Fruit fly (Drosophila melanogaster): Measurements from ENCODE around the gene CG7264.
A peak's percentile ranks its signal among the peaks of the same experiment; 100 is the strongest.

The CG7264 gene

dm6 chr3L:11862266-11862665 is 33.4 kb downstream of the CG7264 start:
- no peak for TF ChIP-seq ss (GFP tag; optimal IDR thresholded peaks at IDR 0.05)

dm6 chr3L:11863587-11863986 is 34.8 kb downstream of the CG7264 start:
- no peak for TF ChIP-seq CG6792 (GFP tag; optimal IDR thresholded peaks at IDR 0.05)
- peak; percentile 34 for TF ChIP-seq Ets96B (tag; optimal IDR thresholded peaks at IDR 0.05)
- peak; percentile 16 for TF ChIP-seq CG10631 (GFP tag; optimal IDR thresholded peaks at IDR 0.05)
- TF ChIP-seq eg (GFP tag; IDR thresholded peaks at IDR 0.05): no peak
- TF ChIP-seq CG6276 (GFP tag; optimal IDR thresholded peaks at IDR 0.05): no peak
- TF ChIP-seq salr (GFP tag; optimal IDR thresholded peaks at IDR 0.05): no peak
- no peak for TF ChIP-seq Met (GFP tag; optimal IDR thresholded peaks at IDR 0.05)
- TF ChIP-seq spab (GFP tag; optimal IDR thresholded peaks at IDR 0.05): no peak
- no peak for TF ChIP-seq fd59A (GFP tag; optimal IDR thresholded peaks at IDR 0.05)
- peak in 1 of 2 experiments; percentile 36 for TF ChIP-seq ss (GFP tag; optimal IDR thresholded peaks at IDR 0.05)
- TF ChIP-seq svp (GFP tag): peak; percentile 43
- peak; percentile 13 for TF ChIP-seq CG6808 (GFP tag; optimal IDR thresholded peaks at IDR 0.05)
- TF ChIP-seq dsx (GFP tag; optimal IDR thresholded peaks at IDR 0.05; ENCODE audit: poor library complexity, severe bottlenecking): peak; percentile 8
- peak; percentile 11 for TF ChIP-seq CG32006 (GFP tag; optimal IDR thresholded peaks at IDR 0.05)
- no peak for TF ChIP-seq CG6854 (GFP tag; optimal IDR thresholded peaks at IDR 0.05)
- peak; percentile 46 for TF ChIP-seq Eip78C (GFP tag)

dm6 chr3L:11869328-11869727 is 40.5 kb downstream of the CG7264 start:
- TF ChIP-seq Met (GFP tag; optimal IDR thresholded peaks at IDR 0.05) (peak; percentile 14), CG6854 (GFP tag; optimal IDR thresholded peaks at IDR 0.05) (no peak), net (GFP tag; optimal IDR thresholded peaks at IDR 0.05) (no peak), CG6163 (GFP tag; IDR thresholded peaks at IDR 0.05) (no peak), svp (GFP tag) (peak; percentile 46), esn (GFP tag; optimal IDR thresholded peaks at IDR 0.05) (peak; percentile 1), Eip78C (GFP tag) (peak; percentile 60), Blimp-1 (GFP tag; optimal IDR thresholded peaks at IDR 0.05) (no peak)

- TF ChIP-seq CG6276 (GFP tag; optimal IDR thresholded peaks at IDR 0.05) (no peak), Hr39 (GFP tag; optimal IDR thresholded peaks at IDR 0.05) (no peak), fd85E (GFP tag; optimal IDR thresholded peaks at IDR 0.05) (no peak), Ets21C (GFP tag; optimal IDR thresholded peaks at IDR 0.05) (no peak), ss (GFP tag; optimal IDR thresholded peaks at IDR 0.05) (no peak), CG34406 (GFP tag; optimal IDR thresholded peaks at IDR 0.05) (no peak), Eip75B (GFP tag; optimal IDR thresholded peaks at IDR 0.05) (no peak), CG11762 (GFP tag; optimal IDR thresholded peaks at IDR 0.05; ENCODE audit: insufficient read depth) (no peak), CG3032 (tag; optimal IDR thresholded peaks at IDR 0.05) (no peak), CG15336 (GFP tag; IDR thresholded peaks at IDR 0.05) (no peak), acj6 (GFP tag; optimal IDR thresholded peaks at IDR 0.05) (no peak), CG32006 (GFP tag; optimal IDR thresholded peaks at IDR 0.05) (no peak), CG9139 (GFP tag; optimal IDR thresholded peaks at IDR 0.05) (no peak), CG11294 (GFP tag; IDR thresholded peaks at IDR 0.05) (no peak), CG10631 (GFP tag; optimal IDR thresholded peaks at IDR 0.05) (no peak), CG1621 (tag; optimal IDR thresholded peaks at IDR 0.05) (no peak)
These were observed 42.4 kb downstream of the CG7264 start, which contains the start of gene CG5906 for dm6 chr3L:11871205-11871604. Gene CG5906, minus strand, starts transcription at chr3L:11871305.

- no peak for TF ChIP-seq CG11902 (GFP tag; optimal IDR thresholded peaks at IDR 0.05)
- peak; percentile 17 for TF ChIP-seq pdm3 (GFP tag; optimal IDR thresholded peaks at IDR 0.05)
- TF ChIP-seq esn (GFP tag; optimal IDR thresholded peaks at IDR 0.05): no peak
- TF ChIP-seq topi (GFP tag; optimal IDR thresholded peaks at IDR 0.05): peak; percentile 8
- no peak for TF ChIP-seq dac (GFP tag; optimal IDR thresholded peaks at IDR 0.05)
- peak; percentile 12 for TF ChIP-seq OdsH (GFP tag; optimal IDR thresholded peaks at IDR 0.05)
- peak in 1 of 2 experiments; percentile 13 for TF ChIP-seq ss (GFP tag; optimal IDR thresholded peaks at IDR 0.05)
- peak; percentile 17 for TF ChIP-seq Smox (GFP tag; optimal IDR thresholded peaks at IDR 0.05)
- peak; percentile 7 for TF ChIP-seq CG3032 (tag; optimal IDR thresholded peaks at IDR 0.05)
- TF ChIP-seq CG16779 (tag; optimal IDR thresholded peaks at IDR 0.05): no peak
- TF ChIP-seq svp (GFP tag): peak; percentile 61
- TF ChIP-seq Sox15 (GFP tag; optimal IDR thresholded peaks at IDR 0.05): no peak
- TF ChIP-seq salr (GFP tag; optimal IDR thresholded peaks at IDR 0.05): peak in 1 of 2 experiments; percentile 13
- peak; percentile 15 for TF ChIP-seq cyc (GFP tag; optimal IDR thresholded peaks at IDR 0.05)
- TF ChIP-seq achi (GFP tag; optimal IDR thresholded peaks at IDR 0.05): peak; percentile 16
- 0 out of 3 replicates have a peak, but pooled peaks have one; percentile 32 for TF ChIP-seq eg (GFP tag; IDR thresholded peaks at IDR 0.05)
- no peak for TF ChIP-seq CG10631 (GFP tag; optimal IDR thresholded peaks at IDR 0.05)
- no peak for TF ChIP-seq Blimp-1 (GFP tag; optimal IDR thresholded peaks at IDR 0.05)
- TF ChIP-seq CG32006 (GFP tag; optimal IDR thresholded peaks at IDR 0.05): peak; percentile 17
- peak; percentile 19 for TF ChIP-seq CG7368 (GFP tag; optimal IDR thresholded peaks at IDR 0.05)
- no peak for TF ChIP-seq CG9139 (GFP tag; optimal IDR thresholded peaks at IDR 0.05)
These were observed 45.9 kb downstream of the CG7264 start for dm6 chr3L:11874758-11875157.

Data from whole organism, prepupa.